Worm (Caenorhabditis elegans): ENCODE results near the gene F20D6.8.

The F20D6.8 gene

ce11 chrV:8217661-8218265, 49.7 kb upstream of the F20D6.8 start, which contains the start of gene K07C11.8 (continued):
- TF ChIP-seq mxl-3 (GFP tag; optimal IDR thresholded peaks at IDR 0.05) (peak; percentile 34), attf-4 (tag; optimal IDR thresholded peaks at IDR 0.05) (no peak), jun-1 (tag; optimal IDR thresholded peaks at IDR 0.05) (no peak), ceh-32 (tag; optimal IDR thresholded peaks at IDR 0.05; ENCODE audit: poor library complexity) (no peak), aha-1 (tag) (peak; percentile 44), php-3 (GFP tag; IDR thresholded peaks at IDR 0.05) (no peak), nhr-11 (tag; optimal IDR thresholded peaks at IDR 0.05) (no peak), lin-38 (GFP tag; IDR thresholded peaks at IDR 0.05) (no peak), ztf-7 (tag; optimal IDR thresholded peaks at IDR 0.05) (no peak), rbr-2 (tag; optimal IDR thresholded peaks at IDR 0.05) (no peak), Y5F2A.4 (GFP tag; optimal IDR thresholded peaks at IDR 0.05) (no peak), egl-43 (GFP tag; IDR thresholded peaks at IDR 0.05) (no peak), pha-4 (GFP tag; IDR thresholded peaks at IDR 0.05) (no peak), pha-4 (tag; optimal IDR thresholded peaks at IDR 0.05) (no peak), nhr-28 (tag; optimal IDR thresholded peaks at IDR 0.05) (peak; percentile 50)

- TF ChIP-seq pqm-1 (tag; optimal IDR thresholded peaks at IDR 0.05) (peak; percentile 66), tra-1 (GFP tag; IDR thresholded peaks at IDR 0.05) (peak; percentile 53; the same call in 1 of the 2 replicates), mdt-29 (GFP tag; IDR thresholded peaks at IDR 0.05) (no peak), ces-1 (GFP tag; optimal IDR thresholded peaks at IDR 0.05) (no peak), dmd-9 (GFP tag; IDR thresholded peaks at IDR 0.05) (no peak), spr-3 (GFP tag; optimal IDR thresholded peaks at IDR 0.05) (no peak), T20F7.1 (GFP tag; optimal IDR thresholded peaks at IDR 0.05) (no peak), hif-1 (tag; optimal IDR thresholded peaks at IDR 0.05) (peak in 1 of 2 experiments; percentile 23), lin-1 (GFP tag; IDR thresholded peaks at IDR 0.05) (peak; percentile 53), lin-15B (tag; optimal IDR thresholded peaks at IDR 0.05) (no peak), php-3 (GFP tag; IDR thresholded peaks at IDR 0.05) (peak; percentile 77), daf-16 (GFP tag; optimal IDR thresholded peaks at IDR 0.05) (no peak), daf-16 (tag; optimal IDR thresholded peaks at IDR 0.05) (peak; percentile 60), dmd-6 (GFP tag; IDR thresholded peaks at IDR 0.05) (peak; percentile 81), hlh-11 (tag; optimal IDR thresholded peaks at IDR 0.05) (peak; percentile 63), nhr-28 (tag; optimal IDR thresholded peaks at IDR 0.05) (peak; percentile 25), F44E2.7 (GFP tag; IDR thresholded peaks at IDR 0.05) (no peak), dve-1 (tag; optimal IDR thresholded peaks at IDR 0.05; ENCODE audit: insufficient read depth) (peak; percentile 45), jun-1 (tag; optimal IDR thresholded peaks at IDR 0.05) (no peak)
These were observed 49.0 kb upstream of the F20D6.8 start for ce11 chrV:8217118-8217517.

ce11 chrV:8215158-8215557, 47.1 kb upstream of the F20D6.8 start:
- TF ChIP-seq lir-3 (tag; optimal IDR thresholded peaks at IDR 0.05), result no peak
- TF ChIP-seq lin-38 (GFP tag; IDR thresholded peaks at IDR 0.05), result 0 out of 2 replicates have a peak, but pooled peaks have one; percentile 7
- TF ChIP-seq lim-7 (GFP tag; IDR thresholded peaks at IDR 0.05), result no peak
- TF ChIP-seq rbr-2 (tag; optimal IDR thresholded peaks at IDR 0.05), result peak; percentile 5
- TF ChIP-seq unc-62 (GFP tag; optimal IDR thresholded peaks at IDR 0.05 in 1 of 2), result peak in 1 of 2 experiments; percentile 48
- TF ChIP-seq unc-62 (tag; optimal IDR thresholded peaks at IDR 0.05), result no peak
- TF ChIP-seq ceh-28 (tag; optimal IDR thresholded peaks at IDR 0.05), result no peak
- no peak for TF ChIP-seq nhr-6 (tag; optimal IDR thresholded peaks at IDR 0.05)
- TF ChIP-seq aha-1 (tag), result peak; percentile 68
- TF ChIP-seq daf-12 (tag; optimal IDR thresholded peaks at IDR 0.05), result no peak
- TF ChIP-seq mes-2 (tag; optimal IDR thresholded peaks at IDR 0.05; ENCODE audit: poor library complexity, severe bottlenecking), result peak; percentile 32
- TF ChIP-seq nhr-48 (tag; optimal IDR thresholded peaks at IDR 0.05), result no peak
- no peak for TF ChIP-seq hmg-1.1 (GFP tag; IDR thresholded peaks at IDR 0.05)
- peak; percentile 12 for TF ChIP-seq mep-1 (tag; optimal IDR thresholded peaks at IDR 0.05)
- TF ChIP-seq T26A8.4 (GFP tag; IDR thresholded peaks at IDR 0.05), result no peak
- TF ChIP-seq Y75B8A.6 (GFP tag; IDR thresholded peaks at IDR 0.05), result no peak
- TF ChIP-seq nhr-10 (tag; optimal IDR thresholded peaks at IDR 0.05), result no peak
- no peak for TF ChIP-seq nhr-25 (tag; optimal IDR thresholded peaks at IDR 0.05; ENCODE audit: borderline replicate concordance, insufficient read depth)
- no peak for TF ChIP-seq cey-2 (tag; optimal IDR thresholded peaks at IDR 0.05; ENCODE audit: borderline replicate concordance, insufficient read depth)
- no peak for TF ChIP-seq nhr-11 (tag; optimal IDR thresholded peaks at IDR 0.05)
- no peak for TF ChIP-seq zag-1 (tag; optimal IDR thresholded peaks at IDR 0.05)
- no peak for TF ChIP-seq mxl-2 (GFP tag; conservative IDR thresholded peaks at IDR 0.05)

Data from whole organism, L4 larva.